Fruit fly (Drosophila melanogaster): ENCODE measurements around the gene CG16903.

Gene CG16903

dm6 chrX:2121716-2122601 lies 41.8 kb upstream of the CG16903 start:
- peak; percentile 12 for TF ChIP-seq CG14711 (tag; optimal IDR thresholded peaks at IDR 0.05)
- peak; percentile 9 for TF ChIP-seq bab1 (GFP tag; optimal IDR thresholded peaks at IDR 0.05)
- no peak for TF ChIP-seq toe (GFP tag; optimal IDR thresholded peaks at IDR 0.05)
- TF ChIP-seq CG5204 (GFP tag; optimal IDR thresholded peaks at IDR 0.05), result no peak
- peak; percentile 12 for TF ChIP-seq CG7101 (tag; optimal IDR thresholded peaks at IDR 0.05)
- TF ChIP-seq Hr96 (GFP tag; optimal IDR thresholded peaks at IDR 0.05), result no peak
- peak; percentile 99 for TF ChIP-seq pad (GFP tag; optimal IDR thresholded peaks at IDR 0.05)
- no peak for TF ChIP-seq Clk (GFP tag; optimal IDR thresholded peaks at IDR 0.05)
- no peak for TF ChIP-seq cnc (optimal IDR thresholded peaks at IDR 0.05)
- peak; percentile 48 for TF ChIP-seq CG33017 (tag; optimal IDR thresholded peaks at IDR 0.05)

dm6 chrX:2112660-2113059 lies 32.5 kb upstream of the CG16903 start:
- TF ChIP-seq CG5204 (GFP tag; optimal IDR thresholded peaks at IDR 0.05) (no peak), cnc (optimal IDR thresholded peaks at IDR 0.05) (no peak), kay (GFP tag; ENCODE audit: borderline replicate concordance) (no peak), CG14711 (tag; optimal IDR thresholded peaks at IDR 0.05) (no peak), CG33017 (tag; optimal IDR thresholded peaks at IDR 0.05) (no peak), CG12768 (GFP tag; optimal IDR thresholded peaks at IDR 0.05) (no peak), CG7045 (GFP tag; optimal IDR thresholded peaks at IDR 0.05) (no peak), Crg-1 (GFP tag; optimal IDR thresholded peaks at IDR 0.05) (no peak), pad (GFP tag; optimal IDR thresholded peaks at IDR 0.05) (no peak), bab1 (GFP tag; optimal IDR thresholded peaks at IDR 0.05) (no peak), tj (GFP tag; optimal IDR thresholded peaks at IDR 0.05) (no peak), toe (GFP tag; optimal IDR thresholded peaks at IDR 0.05) (no peak), Hr96 (GFP tag; optimal IDR thresholded peaks at IDR 0.05) (no peak), cic (GFP tag; optimal IDR thresholded peaks at IDR 0.05) (no peak), CG1620 (GFP tag; optimal IDR thresholded peaks at IDR 0.05) (no peak), CG11617 (GFP tag; optimal IDR thresholded peaks at IDR 0.05) (no peak), Clk (GFP tag; optimal IDR thresholded peaks at IDR 0.05) (no peak), CG7101 (tag; optimal IDR thresholded peaks at IDR 0.05) (no peak)

dm6 chrX:2108639-2109038 lies 28.4 kb upstream of the CG16903 start:
- TF ChIP-seq cnc (optimal IDR thresholded peaks at IDR 0.05), result no peak
- TF ChIP-seq bab1 (GFP tag; optimal IDR thresholded peaks at IDR 0.05), result peak; percentile 32
- no peak for TF ChIP-seq ovo (GFP tag; optimal IDR thresholded peaks at IDR 0.05)
- TF ChIP-seq CG7101 (tag; optimal IDR thresholded peaks at IDR 0.05), result peak; percentile 74
- TF ChIP-seq cic (GFP tag; optimal IDR thresholded peaks at IDR 0.05), result no peak
- TF ChIP-seq CG14711 (tag; optimal IDR thresholded peaks at IDR 0.05), result peak; percentile 71
- TF ChIP-seq Mnt (GFP tag; optimal IDR thresholded peaks at IDR 0.05), result no peak
- peak; percentile 54 for TF ChIP-seq kay (GFP tag; ENCODE audit: borderline replicate concordance)
- TF ChIP-seq CG7045 (GFP tag; optimal IDR thresholded peaks at IDR 0.05), result peak; percentile 64
- no peak for TF ChIP-seq toe (GFP tag; optimal IDR thresholded peaks at IDR 0.05)
- TF ChIP-seq CG11617 (GFP tag; optimal IDR thresholded peaks at IDR 0.05), result no peak
- peak; percentile 62 for TF ChIP-seq CG12768 (GFP tag; optimal IDR thresholded peaks at IDR 0.05)
- no peak for TF ChIP-seq tj (GFP tag; optimal IDR thresholded peaks at IDR 0.05)
- TF ChIP-seq CG33017 (tag; optimal IDR thresholded peaks at IDR 0.05), result peak; percentile 47
- no peak for TF ChIP-seq Clk (GFP tag; optimal IDR thresholded peaks at IDR 0.05)
- TF ChIP-seq CG5204 (GFP tag; optimal IDR thresholded peaks at IDR 0.05), result no peak
- TF ChIP-seq pad (GFP tag; optimal IDR thresholded peaks at IDR 0.05), result peak; percentile 16
- TF ChIP-seq CG1620 (GFP tag; optimal IDR thresholded peaks at IDR 0.05), result no peak
- no peak for TF ChIP-seq Hr96 (GFP tag; optimal IDR thresholded peaks at IDR 0.05)
- no peak for TF ChIP-seq Crg-1 (GFP tag; optimal IDR thresholded peaks at IDR 0.05)

- peak; percentile 95 for TF ChIP-seq CG7101 (tag; optimal IDR thresholded peaks at IDR 0.05)
- TF ChIP-seq Hr96 (GFP tag; optimal IDR thresholded peaks at IDR 0.05), result peak; percentile 89
- peak; percentile 87 for TF ChIP-seq CG14711 (tag; optimal IDR thresholded peaks at IDR 0.05)
- TF ChIP-seq CG7045 (GFP tag; optimal IDR thresholded peaks at IDR 0.05), result peak; percentile 79
- TF ChIP-seq cic (GFP tag; optimal IDR thresholded peaks at IDR 0.05), result peak; percentile 93
- peak; percentile 66 for TF ChIP-seq CG5204 (GFP tag; optimal IDR thresholded peaks at IDR 0.05)
- TF ChIP-seq bab1 (GFP tag; optimal IDR thresholded peaks at IDR 0.05), result peak; percentile 94
- TF ChIP-seq cnc (optimal IDR thresholded peaks at IDR 0.05), result no peak
- peak; percentile 89 for TF ChIP-seq CG11617 (GFP tag; optimal IDR thresholded peaks at IDR 0.05)
- peak; percentile 72 for TF ChIP-seq Crg-1 (GFP tag; optimal IDR thresholded peaks at IDR 0.05)
- peak; percentile 77 for TF ChIP-seq Mnt (GFP tag; optimal IDR thresholded peaks at IDR 0.05)
- peak; percentile 86 for TF ChIP-seq CG12768 (GFP tag; optimal IDR thresholded peaks at IDR 0.05)
- peak; percentile 80 for TF ChIP-seq CG1620 (GFP tag; optimal IDR thresholded peaks at IDR 0.05)
- no peak for TF ChIP-seq kay (GFP tag; ENCODE audit: borderline replicate concordance)
- TF ChIP-seq ovo (GFP tag; optimal IDR thresholded peaks at IDR 0.05), result peak; percentile 85
- TF ChIP-seq CG33017 (tag; optimal IDR thresholded peaks at IDR 0.05), result peak; percentile 87
- peak; percentile 74 for TF ChIP-seq pad (GFP tag; optimal IDR thresholded peaks at IDR 0.05)
- TF ChIP-seq toe (GFP tag; optimal IDR thresholded peaks at IDR 0.05), result peak; percentile 72
- TF ChIP-seq tj (GFP tag; optimal IDR thresholded peaks at IDR 0.05), result peak; percentile 68
- TF ChIP-seq Clk (GFP tag; optimal IDR thresholded peaks at IDR 0.05), result peak; percentile 66
Measured at dm6 chrX:2107782-2108409, 27.7 kb upstream of the CG16903 start.

dm6 chrX:2106367-2106766 lies 26.2 kb upstream of the CG16903 start:
- TF ChIP-seq tj (GFP tag; optimal IDR thresholded peaks at IDR 0.05) (no peak), Mnt (GFP tag; optimal IDR thresholded peaks at IDR 0.05) (no peak), kay (GFP tag; ENCODE audit: borderline replicate concordance) (no peak), cnc (optimal IDR thresholded peaks at IDR 0.05) (no peak), bab1 (GFP tag; optimal IDR thresholded peaks at IDR 0.05) (no peak), CG1620 (GFP tag; optimal IDR thresholded peaks at IDR 0.05) (no peak), Clk (GFP tag; optimal IDR thresholded peaks at IDR 0.05) (no peak), CG33017 (tag; optimal IDR thresholded peaks at IDR 0.05) (no peak)

All from whole organism, adult.